Worm (Caenorhabditis elegans): Measurements from ENCODE around the gene clc-27.

- TF ChIP-seq nhr-28 (tag; optimal IDR thresholded peaks at IDR 0.05) (no peak), zag-1 (tag; optimal IDR thresholded peaks at IDR 0.05) (no peak), lin-13 (GFP tag; optimal IDR thresholded peaks at IDR 0.05) (peak; percentile 21), nhr-85 (tag) (peak; percentile 82)
Measured at ce11 chrIII:1037173-1037572, 29.0 kb downstream of the clc-27 start, which contains the start of the genes chin-1 and BE0003N10.1.

Measured in whole organism, L1 larva.